Fruit fly (Drosophila melanogaster) whole organism, embryonic: ENCODE results near the gene Atf3.

ENCODE experiments used
- Atf-2 ChIP-seq: fragments of 200-800 bp; sonication (Bioruptor generic); optimal IDR thresholded peaks from 2 replicates; lab custom pipeline; 2016; ENCODE audit warnings: missing biosample characterization, missing genetic modification characterization
- B-H2 ChIP-seq: fragments of 200-800 bp; sonication (Bioruptor generic); optimal IDR thresholded peaks from 2 replicates; lab custom pipeline; 2018; ENCODE audit warnings: missing biosample characterization, mild to moderate bottlenecking, missing genetic modification characterization
- CG1024 ChIP-seq: fragments of 200-800 bp; sonication (Bioruptor generic); IDR thresholded peaks from 2 replicates; pipeline ENCODE4 v1.3.6; 2022; ENCODE audit warnings: missing biosample characterization, missing genetic modification characterization
- CG10366 ChIP-seq: fragments of 200-800 bp; sonication (Bioruptor generic); IDR thresholded peaks from 2 replicates; pipeline ENCODE4 v1.3.6; 2022; ENCODE audit warnings: missing biosample characterization, missing genetic modification characterization
- CG10979 ChIP-seq: fragments of 200-800 bp; sonication (Bioruptor generic); optimal IDR thresholded peaks from 2 replicates; lab custom pipeline; 2018; ENCODE audit warnings: missing biosample characterization, mild to moderate bottlenecking, missing genetic modification characterization, moderate library complexity
- CG11504 ChIP-seq: fragments of 200-800 bp; sonication (Bioruptor generic); optimal IDR thresholded peaks from 3 replicates; lab custom pipeline; 2019; ENCODE audit warnings: missing biosample characterization, mild to moderate bottlenecking, missing genetic modification characterization, moderate library complexity
- CG11696 ChIP-seq: fragments of 200-800 bp; sonication (Bioruptor generic); IDR thresholded peaks from 2 replicates; pipeline ENCODE4 v1.3.6; 2022; ENCODE audit warnings: missing biosample characterization, missing genetic modification characterization
- CG13775 ChIP-seq: fragments of 200-800 bp; sonication (Bioruptor generic); optimal IDR thresholded peaks from 3 replicates; lab custom pipeline; 2017; ENCODE audit warnings: missing biosample characterization, mild to moderate bottlenecking, missing genetic modification characterization
- CG1647 ChIP-seq: fragments of 200-800 bp; sonication (Bioruptor generic); optimal IDR thresholded peaks from 3 replicates; lab custom pipeline; 2016; ENCODE audit warnings: missing biosample characterization, missing genetic modification characterization
- CG16863 ChIP-seq: fragments of 200-800 bp; sonication (Bioruptor generic); optimal IDR thresholded peaks from 3 replicates; lab custom pipeline; 2016; ENCODE audit warnings: missing biosample characterization, missing genetic modification characterization
- CG17328 ChIP-seq: fragments of 200-800 bp; sonication (Bioruptor generic); IDR thresholded peaks from 2 replicates; pipeline ENCODE4 v1.3.6; 2022; ENCODE audit warnings: missing biosample characterization, missing genetic modification characterization
- CG17359 ChIP-seq: fragments of 200-800 bp; sonication (Bioruptor generic); optimal IDR thresholded peaks from 3 replicates; lab custom pipeline; 2018; ENCODE audit warnings: missing biosample characterization, mild to moderate bottlenecking, missing genetic modification characterization, moderate library complexity
- CG18599 ChIP-seq: fragments of 200-800 bp; sonication (Bioruptor generic); optimal IDR thresholded peaks from 3 replicates; lab custom pipeline; 2017; ENCODE audit warnings: missing biosample characterization, missing genetic modification characterization, mild to moderate bottlenecking, moderate library complexity, missing genetic modification reagents
- CG2712 ChIP-seq: fragments of 200-800 bp; optimal IDR thresholded peaks from 3 replicates; lab custom pipeline; 2019; ENCODE audit warnings: missing biosample characterization, mild to moderate bottlenecking, missing genetic modification characterization, moderate library complexity
- CG30431 ChIP-seq: fragments of 200-800 bp; sonication (Bioruptor generic); optimal IDR thresholded peaks from 2 replicates; lab custom pipeline; 2017; ENCODE audit warnings: missing biosample characterization, missing genetic modification characterization
- CG3065 ChIP-seq: fragments of 200-800 bp; sonication (Bioruptor generic); optimal IDR thresholded peaks from 2 replicates; lab custom pipeline; 2016; ENCODE audit warnings: missing biosample characterization, missing genetic modification characterization
- CG3726 ChIP-seq: fragments of 200-800 bp; sonication (Bioruptor generic); IDR thresholded peaks from 3 replicates; pipeline ENCODE4, ENCODE4 v1.3.6; 2022; ENCODE audit warnings: missing biosample characterization, missing genetic modification characterization
- CG4404 ChIP-seq: fragments of 200-800 bp; sonication (Bioruptor generic); IDR thresholded peaks from 2 replicates; pipeline ENCODE4 v1.3.6; 2022; ENCODE audit warnings: missing biosample characterization, missing genetic modification characterization
- CG4854 ChIP-seq: fragments of 200-800 bp; sonication (Bioruptor generic); optimal IDR thresholded peaks from 2 replicates; lab custom pipeline; 2016; ENCODE audit warnings: missing biosample characterization, missing genetic modification characterization, inconsistent platforms
- CG8388 ChIP-seq: fragments of 200-800 bp; sonication (Bioruptor generic); optimal IDR thresholded peaks from 2 replicates; lab custom pipeline; 2019; ENCODE audit warnings: missing biosample characterization, mild to moderate bottlenecking, missing genetic modification characterization, moderate library complexity
- CG9817 ChIP-seq: fragments of 200-800 bp; sonication (Bioruptor generic); optimal IDR thresholded peaks from 2 replicates; lab custom pipeline; 2018; ENCODE audit warnings: missing biosample characterization, mild to moderate bottlenecking, missing genetic modification characterization, moderate library complexity
- D19A ChIP-seq: fragments of 200-800 bp; optimal IDR thresholded peaks from 3 replicates; lab custom pipeline; 2019; ENCODE audit warnings: missing biosample characterization, mild to moderate bottlenecking, missing genetic modification characterization, moderate library complexity
- Ets97D ChIP-seq: fragments of 200-800 bp; sonication (Bioruptor generic); optimal IDR thresholded peaks from 3 replicates; lab custom pipeline; 2016; ENCODE audit warnings: missing biosample characterization, missing genetic modification characterization
- GATAe ChIP-seq: fragments of 200-800 bp; sonication (Bioruptor generic); conservative IDR thresholded peaks from 2 replicates; pipeline ENCODE4 v1.3.6; 2022; ENCODE audit warnings: missing biosample characterization, missing genetic modification characterization
- HLHmδ ChIP-seq: fragments of 200-800 bp; sonication (Bioruptor generic); optimal IDR thresholded peaks from 2 replicates; lab custom pipeline; 2018; ENCODE audit warnings: missing biosample characterization, mild to moderate bottlenecking, missing genetic modification characterization, moderate library complexity
- Hsf ChIP-seq: fragments of 200-800 bp; sonication (Bioruptor generic); optimal IDR thresholded peaks from 3 replicates; lab custom pipeline; 2016; ENCODE audit warnings: missing biosample characterization, missing genetic modification characterization
- MBD-R2 ChIP-seq: fragments of 200-800 bp; sonication (Bioruptor generic); IDR thresholded peaks from 2 replicates; pipeline ENCODE4 v1.3.6; 2022; ENCODE audit warnings: missing biosample characterization, missing genetic modification characterization
- Mad ChIP-seq: fragments of 200-800 bp; sonication (Bioruptor generic); optimal IDR thresholded peaks from 2 replicates; lab custom pipeline; 2016; ENCODE audit warnings: missing biosample characterization, missing genetic modification characterization
- NFAT ChIP-seq: fragments of 200-800 bp; sonication (Bioruptor generic); IDR thresholded peaks from 2 replicates; pipeline ENCODE4 v1.3.6; 2022; ENCODE audit warnings: missing biosample characterization, missing genetic modification characterization
- Nf-YA ChIP-seq: fragments of 200-800 bp; sonication (Bioruptor generic); IDR thresholded peaks from 2 replicates; pipeline ENCODE4 v1.3.6; 2022; ENCODE audit warnings: missing biosample characterization, missing genetic modification characterization
- Ravus ChIP-seq: fragments of 200-800 bp; sonication (Bioruptor generic); IDR thresholded peaks from 2 replicates; pipeline ENCODE4 v1.3.6; 2022; ENCODE audit warnings: missing biosample characterization, missing genetic modification characterization
- Six4 ChIP-seq: fragments of 200-800 bp; sonication (Bioruptor generic); optimal IDR thresholded peaks from 2 replicates; lab custom pipeline; 2016; ENCODE audit warnings: missing biosample characterization, missing genetic modification characterization
- Sox100B ChIP-seq: fragments of 200-800 bp; sonication (Bioruptor generic); optimal IDR thresholded peaks from 3 replicates; lab custom pipeline; 2018; ENCODE audit warnings: missing biosample characterization, mild to moderate bottlenecking, missing genetic modification characterization
- al ChIP-seq: fragments of 200-800 bp; sonication (Bioruptor generic); IDR thresholded peaks from 2 replicates; pipeline ENCODE4 v1.3.6; 2022; ENCODE audit warnings: missing biosample characterization, missing genetic modification characterization
- cato ChIP-seq: fragments of 200-800 bp; sonication (Bioruptor generic); optimal IDR thresholded peaks from 2 replicates; lab custom pipeline; 2016; ENCODE audit warnings: missing biosample characterization, missing genetic modification characterization, borderline replicate concordance
- ems ChIP-seq: fragments of 200-800 bp; sonication (Bioruptor generic); optimal IDR thresholded peaks from 3 replicates; lab custom pipeline; 2016; ENCODE audit warnings: missing biosample characterization, missing genetic modification characterization
- esg ChIP-seq: fragments of 200-800 bp; sonication (Bioruptor generic); conservative IDR thresholded peaks from 2 replicates; pipeline ENCODE4 v1.3.6; 2022; ENCODE audit warnings: missing biosample characterization, missing genetic modification characterization
- eyg ChIP-seq: fragments of 200-800 bp; sonication (Bioruptor generic); optimal IDR thresholded peaks from 3 replicates; lab custom pipeline; 2016; ENCODE audit warnings: missing biosample characterization, missing genetic modification characterization
- jigr1 ChIP-seq: fragments of 200-800 bp; sonication (Bioruptor generic); IDR thresholded peaks from 3 replicates; pipeline ENCODE4 v1.3.6; 2022; ENCODE audit warnings: missing biosample characterization, missing genetic modification characterization
- jing ChIP-seq: fragments of 200-800 bp; sonication (Bioruptor generic); optimal IDR thresholded peaks from 2 replicates; lab custom pipeline; 2018; ENCODE audit warnings: missing biosample characterization, mild to moderate bottlenecking, missing genetic modification characterization
- kah ChIP-seq: fragments of 200-800 bp; sonication (Bioruptor generic); optimal IDR thresholded peaks from 2 replicates; lab custom pipeline; 2018; ENCODE audit warnings: missing biosample characterization, mild to moderate bottlenecking, missing genetic modification characterization
- knrl ChIP-seq: fragments of 200-800 bp; sonication (Bioruptor generic); IDR thresholded peaks from 3 replicates; pipeline ENCODE4 v1.3.6; 2022; ENCODE audit warnings: missing biosample characterization, missing genetic modification characterization; ENCODE audit not compliant: partially characterized antibody
- odd ChIP-seq: fragments of 200-800 bp; sonication (Bioruptor generic); optimal IDR thresholded peaks from 2 replicates; lab custom pipeline; 2017; ENCODE audit warnings: missing biosample characterization, mild to moderate bottlenecking, missing genetic modification characterization
- pan ChIP-seq, 4 experiments: fragments of >200 bp in 3 of 4; fragments of 200-800 bp in 1 of 4; sonication (Bioruptor generic) in 1 of 4; optimal IDR thresholded peaks in 3 of 4; IDR thresholded peaks in 1 of 4; 2 replicates each; pipeline versions ENCODE4 v1.3.6 to Lab custom; 2017 to 2022; ENCODE audit warnings: missing biosample characterization in 2 of 4, missing genetic modification characterization in 2 of 4, mixed read lengths in 1 of 4
- sens-2 ChIP-seq: fragments of 200-800 bp; sonication (Bioruptor generic); IDR thresholded peaks from 2 replicates; pipeline ENCODE4 v1.3.6; 2022; ENCODE audit warnings: missing biosample characterization, missing genetic modification characterization
- sim ChIP-seq: fragments of 200-800 bp; sonication (Bioruptor generic); IDR thresholded peaks from 2 replicates; pipeline ENCODE4 v1.3.6; 2022; ENCODE audit warnings: missing biosample characterization, missing genetic modification characterization
- twi ChIP-seq: fragments of 200-800 bp; optimal IDR thresholded peaks from 2 replicates; lab custom pipeline; 2019; ENCODE audit warnings: missing biosample characterization, mild to moderate bottlenecking, missing genetic modification characterization, moderate library complexity
- vnd ChIP-seq: fragments of 200-800 bp; sonication (Bioruptor generic); IDR thresholded peaks from 3 replicates; pipeline ENCODE4 v1.3.6; 2022; ENCODE audit warnings: missing biosample characterization, missing genetic modification characterization; ENCODE audit not compliant: partially characterized antibody
- vvl ChIP-seq: fragments of 200-800 bp; sonication (Bioruptor generic); IDR thresholded peaks from 2 replicates; pipeline ENCODE4 v1.3.6; 2022; ENCODE audit warnings: missing biosample characterization, missing genetic modification characterization

The Atf3 gene

DNA sequence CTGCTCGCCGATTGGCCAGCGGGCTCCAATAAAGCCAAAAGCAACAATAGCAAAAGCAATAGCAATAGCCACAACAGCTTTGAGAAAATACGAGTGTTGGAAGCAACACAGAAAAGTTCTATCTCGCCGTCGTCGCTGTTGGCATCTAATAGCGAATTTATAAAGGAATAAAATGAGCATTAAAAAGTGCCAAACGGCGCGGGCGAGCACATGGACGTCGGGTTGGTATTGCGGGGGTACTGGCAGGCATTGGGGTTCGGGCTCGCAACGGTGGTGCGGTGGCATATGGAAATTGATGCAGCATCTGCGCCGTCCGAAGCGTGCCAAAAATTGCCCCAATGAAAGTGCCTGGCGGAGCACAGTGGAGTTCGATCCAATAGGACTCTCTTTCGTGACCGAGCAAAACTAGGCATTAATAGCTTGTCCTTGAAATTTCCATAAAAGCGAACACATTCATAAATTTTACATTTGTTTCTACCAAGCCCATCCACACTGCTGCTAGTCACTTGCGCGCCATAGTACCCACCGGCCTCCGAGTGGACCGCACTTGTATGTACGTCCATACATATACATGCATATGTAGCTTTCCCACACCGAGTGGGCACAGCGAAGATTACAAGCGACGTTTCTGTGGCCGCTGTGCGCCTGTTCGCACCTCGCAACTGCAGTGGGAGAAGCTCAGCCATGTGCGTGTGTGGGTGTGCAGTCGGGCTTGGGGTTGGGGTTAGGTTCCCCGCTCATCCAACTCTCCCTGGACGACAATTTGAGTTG is 1.9 kb upstream of the Atf3 start (continued):
- peak; percentile 97 for TF ChIP-seq CG18599 (GFP tag; lab: Kevin White, UChicago)
- TF ChIP-seq pan (optimal IDR thresholded peaks at IDR 0.05; lab: Kevin White, UChicago), result no peak
- TF ChIP-seq pan (GFP tag; optimal IDR thresholded peaks at IDR 0.05 in 1 of 2, IDR thresholded peaks at IDR 0.05 in 1 of 2), result peak in 1 of 2 experiments; percentile 96
- TF ChIP-seq CG3065 (GFP tag; lab: Kevin White, UChicago), result peak; percentile 56
- peak; percentile 60 for TF ChIP-seq kah
- TF ChIP-seq CG17359 (tag; lab: Kevin White, UChicago), result peak; percentile 92
- peak; percentile 82 for TF ChIP-seq sens-2 (GFP tag; lab: Robert Waterston, UW)
- peak; percentile 71 for TF ChIP-seq Atf-2 (GFP tag; lab: Kevin White, UChicago)
- peak; percentile 85 for TF ChIP-seq NFAT (GFP tag; lab: Robert Waterston, UW)
- peak; percentile 93 for TF ChIP-seq CG10366 (GFP tag; lab: Robert Waterston, UW)
- peak; percentile 74 for TF ChIP-seq Nf-YA (GFP tag; lab: Robert Waterston, UW)
- TF ChIP-seq sim (GFP tag; lab: Robert Waterston, UW), result peak; percentile 83
- peak; percentile 70; the same call in 1 of the 3 replicates for TF ChIP-seq jigr1 (GFP tag; lab: Robert Waterston, UW)
- peak; percentile 87 for TF ChIP-seq odd (GFP tag; lab: Kevin White, UChicago)
- peak; percentile 86 for TF ChIP-seq Six4 (GFP tag; lab: Kevin White, UChicago)
- TF ChIP-seq CG13775 (GFP tag; lab: Kevin White, UChicago), result peak; percentile 85
- peak; percentile 77 for TF ChIP-seq cato (GFP tag; lab: Kevin White, UChicago)
- peak; percentile 76 for TF ChIP-seq CG10979
- peak; percentile 32 for TF ChIP-seq twi (tag; lab: Kevin White, UChicago)
- peak; percentile 90 for TF ChIP-seq jing (GFP tag; lab: Kevin White, UChicago)
- TF ChIP-seq GATAe (GFP tag; lab: Robert Waterston, UW), result peak; percentile 73; the same call in 1 of the 2 replicates
- TF ChIP-seq Ravus (GFP tag; lab: Robert Waterston, UW), result peak; percentile 82
- TF ChIP-seq vnd (GFP tag; lab: Robert Waterston, UW), result no peak
- TF ChIP-seq eyg (GFP tag; lab: Kevin White, UChicago), result peak; percentile 92
- no peak for TF ChIP-seq knrl (GFP tag; lab: Robert Waterston, UW)
- TF ChIP-seq CG2712 (tag; lab: Kevin White, UChicago), result peak; percentile 84
- peak; percentile 84 for TF ChIP-seq CG9817 (tag; lab: Kevin White, UChicago)
- TF ChIP-seq CG16863 (GFP tag; lab: Kevin White, UChicago), result peak; percentile 90
- peak; percentile 90 for TF ChIP-seq Hsf (GFP tag; lab: Kevin White, UChicago)
- peak; percentile 96 for TF ChIP-seq vvl (GFP tag; lab: Robert Waterston, UW)
- no peak for TF ChIP-seq B-H2
- peak; percentile 77 for TF ChIP-seq D19A (tag; lab: Kevin White, UChicago)
- peak; percentile 90 for TF ChIP-seq al
- TF ChIP-seq CG17328 (GFP tag; lab: Robert Waterston, UW), result peak; percentile 91
- peak; percentile 88 for TF ChIP-seq CG1647 (GFP tag; lab: Kevin White, UChicago)
- peak; percentile 86 for TF ChIP-seq Mad
- TF ChIP-seq Sox100B (GFP tag; lab: Kevin White, UChicago), result peak; percentile 87
- peak; percentile 66; the same call in 1 of the 2 replicates for TF ChIP-seq CG4404 (GFP tag; lab: Robert Waterston, UW)
- peak; percentile 75 for TF ChIP-seq CG8388
- TF ChIP-seq HLHmδ (GFP tag; lab: Kevin White, UChicago), result no peak
- TF ChIP-seq MBD-R2, result peak; percentile 83
- TF ChIP-seq esg (GFP tag; lab: Robert Waterston, UW), result peak; percentile 93
- TF ChIP-seq CG11696 (GFP tag; lab: Robert Waterston, UW), result peak; percentile 97
- peak; percentile 74 for TF ChIP-seq CG4854 (GFP tag; lab: Kevin White, UChicago)
- TF ChIP-seq Ets97D (GFP tag; lab: Kevin White, UChicago), result peak; percentile 56
- peak; percentile 48 for TF ChIP-seq CG1024
- peak; percentile 93 for TF ChIP-seq CG11504 (tag; lab: Kevin White, UChicago)
- TF ChIP-seq CG3726 (GFP tag; lab: Robert Waterston, UW), result peak; percentile 89
- TF ChIP-seq CG30431, result peak; percentile 83
- peak; percentile 89 for TF ChIP-seq ems (GFP tag; lab: Kevin White, UChicago)
